Fruit fly (Drosophila melanogaster) whole organism, prepupa: ENCODE results near the gene mldr.

ENCODE experiments used
- CG10631 ChIP-seq: fragments of 200-800 bp; sonication (Bioruptor generic); optimal IDR thresholded peaks from 2 replicates; lab custom pipeline; 2016; ENCODE audit warnings: missing biosample characterization, missing genetic modification characterization
- CG10669 ChIP-seq: fragments of 200-800 bp; sonication (Bioruptor generic); optimal IDR thresholded peaks from 3 replicates; lab custom pipeline; 2018; ENCODE audit warnings: missing biosample characterization, mild to moderate bottlenecking, missing genetic modification characterization, moderate library complexity
- CG11294 ChIP-seq: fragments of 200-800 bp; sonication (Bioruptor generic); IDR thresholded peaks from 2 replicates; pipeline ENCODE4 v1.3.6; 2022; ENCODE audit warnings: missing biosample characterization, missing genetic modification characterization
- CG11762 ChIP-seq: fragments of 200-800 bp; sonication (Bioruptor generic); optimal IDR thresholded peaks from 3 replicates; lab custom pipeline; 2016; ENCODE audit warnings: missing biosample characterization, missing genetic modification characterization; ENCODE audit not compliant: insufficient read depth
- CG15336 ChIP-seq: fragments of 200-800 bp; sonication (Bioruptor generic); IDR thresholded peaks from 2 replicates; pipeline ENCODE4 v1.3.6; 2022; ENCODE audit warnings: missing biosample characterization, missing genetic modification characterization
- CG1621 ChIP-seq: fragments of 200-800 bp; sonication (Bioruptor generic); optimal IDR thresholded peaks from 3 replicates; lab custom pipeline; 2018; ENCODE audit warnings: missing biosample characterization, mild to moderate bottlenecking, missing genetic modification characterization
- CG16779 ChIP-seq: fragments of 200-800 bp; sonication (Bioruptor generic); optimal IDR thresholded peaks from 3 replicates; lab custom pipeline; 2017; ENCODE audit warnings: missing biosample characterization, mild to moderate bottlenecking, missing genetic modification characterization
- CG3032 ChIP-seq: fragments of 200-800 bp; optimal IDR thresholded peaks from 2 replicates; lab custom pipeline; 2019; ENCODE audit warnings: missing biosample characterization, mild to moderate bottlenecking, missing genetic modification characterization, moderate library complexity
- CG32006 ChIP-seq: fragments of 200-800 bp; sonication (Bioruptor generic); optimal IDR thresholded peaks from 3 replicates; lab custom pipeline; 2017; ENCODE audit warnings: missing biosample characterization, mild to moderate bottlenecking, missing genetic modification characterization
- CG34406 ChIP-seq: fragments of 200-800 bp; sonication (Bioruptor generic); optimal IDR thresholded peaks from 3 replicates; lab custom pipeline; 2016; ENCODE audit warnings: missing biosample characterization, missing genetic modification characterization
- CG3919 ChIP-seq: fragments of 200-800 bp; sonication (Bioruptor generic); optimal IDR thresholded peaks from 3 replicates; lab custom pipeline; 2016; ENCODE audit warnings: missing biosample characterization, missing genetic modification characterization
- CG4318 ChIP-seq: fragments of 200-800 bp; sonication (Bioruptor generic); optimal IDR thresholded peaks from 3 replicates; lab custom pipeline; 2017; ENCODE audit warnings: missing biosample characterization, mild to moderate bottlenecking, missing genetic modification characterization
- CG6163 ChIP-seq: fragments of 200-800 bp; sonication (Bioruptor generic); IDR thresholded peaks from 3 replicates; pipeline ENCODE4 v1.3.6; 2022; ENCODE audit warnings: missing biosample characterization, missing genetic modification characterization
- CG6792 ChIP-seq: fragments of 200-800 bp; sonication (Bioruptor generic); optimal IDR thresholded peaks from 3 replicates; lab custom pipeline; 2016; ENCODE audit warnings: missing biosample characterization, missing genetic modification characterization
- CG6808 ChIP-seq: fragments of 200-800 bp; sonication (Bioruptor generic); optimal IDR thresholded peaks from 3 replicates; lab custom pipeline; 2017; ENCODE audit warnings: missing biosample characterization, missing genetic modification characterization, mild to moderate bottlenecking, moderate library complexity, missing genetic modification reagents
- CG6854 ChIP-seq: fragments of 200-800 bp; sonication (Bioruptor generic); optimal IDR thresholded peaks from 2 replicates; lab custom pipeline; 2017; ENCODE audit warnings: missing biosample characterization, mild to moderate bottlenecking, missing genetic modification characterization
- CG7368 ChIP-seq: fragments of 200-800 bp; sonication (Bioruptor generic); optimal IDR thresholded peaks from 3 replicates; lab custom pipeline; 2016; ENCODE audit warnings: missing biosample characterization, missing genetic modification characterization
- CG8119 ChIP-seq: fragments of 200-800 bp; sonication (Bioruptor generic); IDR thresholded peaks from 3 replicates; pipeline ENCODE4 v1.3.6; 2022; ENCODE audit warnings: missing biosample characterization, missing genetic modification characterization
- CG8319 ChIP-seq: fragments of 200-800 bp; sonication (Bioruptor generic); optimal IDR thresholded peaks from 3 replicates; lab custom pipeline; 2016; ENCODE audit warnings: missing biosample characterization, missing genetic modification characterization
- CG9139 ChIP-seq: fragments of 200-800 bp; sonication (Bioruptor generic); optimal IDR thresholded peaks from 3 replicates; lab custom pipeline; 2017; ENCODE audit warnings: missing biosample characterization, mild to moderate bottlenecking, missing genetic modification characterization
- Eip93F ChIP-seq: fragments of 200-800 bp; sonication (Bioruptor generic); optimal IDR thresholded peaks from 2 replicates; lab custom pipeline; 2016; ENCODE audit warnings: missing biosample characterization, mild to moderate bottlenecking, missing genetic modification characterization
- Ets21C ChIP-seq: fragments of 200-800 bp; sonication (Bioruptor generic); optimal IDR thresholded peaks from 3 replicates; lab custom pipeline; 2016; ENCODE audit warnings: missing biosample characterization, missing genetic modification characterization
- Ets96B ChIP-seq: fragments of 200-800 bp; optimal IDR thresholded peaks from 2 replicates; lab custom pipeline; 2019; ENCODE audit warnings: missing biosample characterization, mild to moderate bottlenecking, missing genetic modification characterization, moderate library complexity
- Hr38 ChIP-seq: sonication (Bioruptor generic); optimal IDR thresholded peaks from 2 replicates; lab custom pipeline; 2016; ENCODE audit warnings: missing biosample characterization, missing genetic modification characterization
- Hr39 ChIP-seq: fragments of 200-800 bp; sonication (Bioruptor generic); optimal IDR thresholded peaks from 2 replicates; lab custom pipeline; 2016; ENCODE audit warnings: missing biosample characterization, missing genetic modification characterization
- Hr4 ChIP-seq: fragments of 200-800 bp; sonication (Bioruptor generic); optimal IDR thresholded peaks from 3 replicates; lab custom pipeline; 2016; ENCODE audit warnings: missing biosample characterization, missing genetic modification characterization
- Lpt ChIP-seq: fragments of 200-800 bp; sonication (Bioruptor generic); optimal IDR thresholded peaks from 3 replicates; lab custom pipeline; 2016; ENCODE audit warnings: missing biosample characterization, missing genetic modification characterization
- OdsH ChIP-seq: fragments of 200-800 bp; sonication (Bioruptor generic); optimal IDR thresholded peaks from 3 replicates; lab custom pipeline; 2016; ENCODE audit warnings: missing biosample characterization, missing genetic modification characterization
- Sox102F ChIP-seq: fragments of 200-800 bp; sonication (Bioruptor generic); optimal IDR thresholded peaks from 2 replicates; lab custom pipeline; 2016; ENCODE audit warnings: missing biosample characterization, mild to moderate bottlenecking, missing genetic modification characterization
- Sox14 ChIP-seq: fragments of 200-800 bp; sonication (Bioruptor generic); optimal IDR thresholded peaks from 3 replicates; lab custom pipeline; 2016; ENCODE audit warnings: missing biosample characterization, missing genetic modification characterization
- achi ChIP-seq: fragments of 200-800 bp; sonication (Bioruptor generic); optimal IDR thresholded peaks from 3 replicates; lab custom pipeline; 2016; ENCODE audit warnings: missing biosample characterization, missing genetic modification characterization
- acj6 ChIP-seq: fragments of 200-800 bp; sonication (Bioruptor generic); optimal IDR thresholded peaks from 3 replicates; lab custom pipeline; 2016; ENCODE audit warnings: missing biosample characterization, missing genetic modification characterization
- cyc ChIP-seq: fragments of 200-800 bp; sonication (Bioruptor generic); optimal IDR thresholded peaks from 3 replicates; lab custom pipeline; 2016; ENCODE audit warnings: missing biosample characterization, missing genetic modification characterization
- eg ChIP-seq: fragments of 200-800 bp; sonication (Bioruptor generic); IDR thresholded peaks from 3 replicates; pipeline ENCODE4 v1.3.6; 2022; ENCODE audit warnings: missing biosample characterization, missing genetic modification characterization
- esn ChIP-seq: fragments of 200-800 bp; sonication (Bioruptor generic); optimal IDR thresholded peaks from 2 replicates; lab custom pipeline; 2016; ENCODE audit warnings: missing biosample characterization, mild to moderate bottlenecking, missing genetic modification characterization, moderate library complexity
- fd59A ChIP-seq: fragments of 200-800 bp; sonication (Bioruptor generic); optimal IDR thresholded peaks from 2 replicates; lab custom pipeline; 2017; ENCODE audit warnings: missing biosample characterization, mild to moderate bottlenecking, missing genetic modification characterization, missing genetic modification reagents
- fd85E ChIP-seq: fragments of 200-800 bp; sonication (Bioruptor generic); optimal IDR thresholded peaks from 3 replicates; lab custom pipeline; 2016; ENCODE audit warnings: missing biosample characterization, missing genetic modification characterization
- fkh ChIP-seq: fragments of 200-800 bp; sonication (Bioruptor generic); optimal IDR thresholded peaks from 3 replicates; lab custom pipeline; 2017; ENCODE audit warnings: missing biosample characterization, mild to moderate bottlenecking, missing genetic modification characterization, moderate library complexity
- lz ChIP-seq: fragments of 200-800 bp; sonication (Bioruptor generic); optimal IDR thresholded peaks from 3 replicates; lab custom pipeline; 2016; ENCODE audit warnings: missing biosample characterization, missing genetic modification characterization
- net ChIP-seq: fragments of 200-800 bp; sonication (Bioruptor generic); optimal IDR thresholded peaks from 3 replicates; lab custom pipeline; 2016; ENCODE audit warnings: missing biosample characterization, missing genetic modification characterization
- salr ChIP-seq, 2 experiments: fragments of 200-800 bp; sonication (Bioruptor generic); optimal IDR thresholded peaks; 3 replicates each; lab custom pipeline; 2016 to 2018; ENCODE audit warnings: missing biosample characterization in 2 of 2, missing genetic modification characterization in 2 of 2, mild to moderate bottlenecking in 1 of 2
- spab ChIP-seq: fragments of 200-800 bp; sonication (Bioruptor generic); optimal IDR thresholded peaks from 2 replicates; lab custom pipeline; 2017; ENCODE audit warnings: missing biosample characterization, mild to moderate bottlenecking, missing genetic modification characterization, missing genetic modification reagents
- svp ChIP-seq: fragments of 200-800 bp; sonication (Bioruptor generic); peaks from one replicate; lab custom pipeline; 2016; ENCODE audit warnings: missing biosample characterization, missing genetic modification characterization
- vri ChIP-seq: fragments of 200-800 bp; sonication (Bioruptor generic); optimal IDR thresholded peaks from 3 replicates; lab custom pipeline; 2016; ENCODE audit warnings: missing biosample characterization, mild to moderate bottlenecking, missing genetic modification characterization

The mldr gene

DNA sequence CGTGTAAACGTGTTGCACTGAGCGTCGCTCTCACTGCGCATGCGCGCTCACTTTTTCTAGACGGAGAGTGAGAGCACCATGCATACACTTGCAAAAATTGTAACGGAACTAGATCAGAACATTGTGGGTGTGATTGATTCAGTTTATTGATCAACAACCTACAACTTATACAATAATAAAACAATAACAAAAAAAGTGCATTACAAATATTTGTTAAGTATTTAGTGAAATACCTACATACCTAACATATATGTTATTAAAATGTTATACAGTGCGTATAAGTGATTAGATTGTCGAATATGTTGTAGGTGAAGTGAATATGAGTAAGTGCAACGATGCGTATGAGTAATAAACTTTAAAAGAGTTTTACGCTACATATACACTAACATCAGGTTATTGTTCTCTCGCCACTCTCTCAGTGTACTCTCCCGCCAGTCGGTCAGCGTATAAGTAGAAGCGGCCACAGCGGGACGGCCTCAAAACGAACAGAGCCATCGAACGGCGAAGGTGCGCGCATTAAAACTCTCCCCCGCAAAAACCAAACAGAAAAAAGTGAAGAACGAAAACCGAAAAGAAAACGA lies 39.4 kb downstream of the mldr start, which contains the start of gene CG42240 (continued):
- TF ChIP-seq CG9139 (GFP tag; lab: Kevin White, UChicago) (peak; percentile 86), CG11762 (GFP tag; lab: Kevin White, UChicago) (peak; percentile 91), Lpt (GFP tag; lab: Kevin White, UChicago) (peak; percentile 94), Sox102F (peak; percentile 95), Hr38 (GFP tag; lab: Kevin White, UChicago) (no peak), CG11294 (GFP tag; lab: Robert Waterston, UW) (peak; percentile 69), CG7368 (GFP tag; lab: Kevin White, UChicago) (peak; percentile 91), CG4318 (GFP tag; lab: Kevin White, UChicago) (peak; percentile 95), CG8119 (GFP tag; lab: Robert Waterston, UW) (peak; percentile 96), CG16779 (peak; percentile 92), net (GFP tag; lab: Kevin White, UChicago) (peak; percentile 96), svp (GFP tag; lab: Kevin White, UChicago) (peak; percentile 97), OdsH (peak; percentile 94), CG6163 (GFP tag; lab: Robert Waterston, UW) (peak; percentile 72), spab (GFP tag; lab: Kevin White, UChicago) (peak; percentile 92), CG32006 (GFP tag; lab: Kevin White, UChicago) (peak; percentile 97), CG6854 (GFP tag; lab: Kevin White, UChicago) (peak; percentile 81), lz (GFP tag; lab: Kevin White, UChicago) (peak; percentile 94), esn (peak; percentile 96), Sox14 (GFP tag; lab: Kevin White, UChicago) (peak; percentile 93), CG10631 (GFP tag; lab: Kevin White, UChicago) (peak; percentile 92), CG1621 (tag; lab: Kevin White, UChicago) (peak; percentile 88), salr (GFP tag; optimal IDR thresholded peaks at IDR 0.05; lab: Kevin White, UChicago) (peak; percentile 75 to 96), achi (peak; percentile 95)

DNA sequence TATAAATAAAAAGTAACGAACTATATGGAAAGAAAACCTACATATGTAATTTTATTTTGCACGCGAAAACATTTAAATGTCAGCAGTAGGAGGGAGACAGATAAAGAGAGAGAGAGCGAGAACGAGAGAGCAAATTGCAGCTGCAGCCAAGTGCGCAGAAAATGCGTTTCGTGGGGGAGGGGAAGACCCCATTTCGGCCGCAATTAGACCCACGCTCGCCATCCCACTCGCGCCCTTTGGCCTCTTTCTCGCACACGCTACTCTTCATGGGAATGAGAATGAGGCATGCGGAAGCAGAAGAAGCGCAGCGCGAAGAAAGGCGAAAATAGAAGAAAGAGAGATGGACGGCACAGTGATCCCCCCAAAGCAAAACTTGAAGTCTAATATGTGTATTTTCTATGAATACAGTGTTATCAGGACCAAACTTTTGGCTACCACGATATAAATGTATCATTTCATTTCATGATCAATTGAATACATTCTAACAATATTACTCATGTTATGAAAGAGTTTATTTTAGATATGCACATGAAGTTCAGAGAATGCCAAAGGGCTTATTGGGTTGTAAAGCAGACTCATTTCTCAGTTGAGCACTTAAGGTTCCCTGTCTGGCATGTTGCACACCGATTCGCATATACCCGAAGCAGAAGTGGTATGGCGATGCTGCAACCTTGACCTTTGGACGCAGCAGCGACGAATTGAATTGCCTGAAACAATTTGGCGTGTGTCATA lies 42.1 kb downstream of the mldr start:
- TF ChIP-seq CG1621 (tag; lab: Kevin White, UChicago) (no peak), spab (GFP tag; lab: Kevin White, UChicago) (peak; percentile 39), CG8319 (peak; percentile 9), lz (GFP tag; lab: Kevin White, UChicago) (peak; percentile 26), cyc (GFP tag; lab: Kevin White, UChicago) (no peak), net (GFP tag; lab: Kevin White, UChicago) (peak; percentile 30), Ets21C (GFP tag; lab: Kevin White, UChicago) (no peak), Hr39 (peak; percentile 28), CG10669 (GFP tag; lab: Kevin White, UChicago) (peak; percentile 14), CG16779 (no peak), Hr4 (GFP tag; lab: Kevin White, UChicago) (peak; percentile 53), CG6792 (GFP tag; lab: Kevin White, UChicago) (peak; percentile 11), svp (GFP tag; lab: Kevin White, UChicago) (peak; percentile 86), CG11294 (GFP tag; lab: Robert Waterston, UW) (no peak), fd59A (GFP tag; lab: Kevin White, UChicago) (peak; percentile 26), CG34406 (GFP tag; lab: Kevin White, UChicago) (peak; percentile 2), CG6854 (GFP tag; lab: Kevin White, UChicago) (no peak), vri (GFP tag; lab: Kevin White, UChicago) (no peak), CG6808 (GFP tag; lab: Kevin White, UChicago) (peak; percentile 36), eg (GFP tag; lab: Robert Waterston, UW) (peak; percentile 35; the same call in 2 of the 3 replicates), Sox14 (GFP tag; lab: Kevin White, UChicago) (peak; percentile 5), fkh (GFP tag; lab: Kevin White, UChicago) (no peak), CG10631 (GFP tag; lab: Kevin White, UChicago) (peak; percentile 20), CG3032 (tag; lab: Kevin White, UChicago) (no peak), Eip93F (GFP tag; lab: Kevin White, UChicago) (no peak), fd85E (GFP tag; lab: Kevin White, UChicago) (no peak), CG11762 (GFP tag; lab: Kevin White, UChicago) (peak; percentile 20), acj6 (GFP tag; lab: Kevin White, UChicago) (peak; percentile 14), CG3919 (GFP tag; lab: Kevin White, UChicago) (peak; percentile 35), CG4318 (GFP tag; lab: Kevin White, UChicago) (peak; percentile 14), CG32006 (GFP tag; lab: Kevin White, UChicago) (peak; percentile 63), CG9139 (GFP tag; lab: Kevin White, UChicago) (no peak), Sox102F (peak; percentile 23), Ets96B (tag; lab: Kevin White, UChicago) (peak; percentile 18), CG15336 (GFP tag; lab: Robert Waterston, UW) (peak; percentile 41; the same call in 1 of the 2 replicates), achi (peak; percentile 26), salr (GFP tag; optimal IDR thresholded peaks at IDR 0.05; lab: Kevin White, UChicago) (peak; percentile 22 to 31), CG6163 (GFP tag; lab: Robert Waterston, UW) (0 out of 3 replicates have a peak, but pooled peaks have one; percentile 21)
